Fruit fly (Drosophila melanogaster) whole organism, wandering third instar larva: Measurements from ENCODE around the gene CG4914.

Source experiments
- Dif ChIP-seq: fragments of 200-275, 200-300 bp; sonication (Bioruptor generic); optimal IDR thresholded peaks from 2 replicates; lab custom pipeline; 2018; ENCODE audit warnings: missing biosample characterization, missing genetic modification characterization; ENCODE audit not compliant: partially characterized antibody
- GATAd ChIP-seq: sonication (Bioruptor generic); optimal IDR thresholded peaks from 2 replicates; lab custom pipeline; 2016; ENCODE audit warnings: missing biosample characterization, missing genetic modification characterization
- Jra ChIP-seq: sonication (Bioruptor generic); optimal IDR thresholded peaks from 2 replicates; lab custom pipeline; 2016; ENCODE audit warnings: missing biosample characterization, missing genetic modification characterization
- Myc ChIP-seq: fragments of >200 bp; optimal IDR thresholded peaks from 2 replicates; lab custom pipeline; 2017
- OdsH ChIP-seq: fragments of 200-800 bp; sonication (Bioruptor generic); optimal IDR thresholded peaks from 2 replicates; lab custom pipeline; 2016; ENCODE audit warnings: missing biosample characterization, mild to moderate bottlenecking, missing genetic modification characterization
- dmrt93B ChIP-seq: fragments of 200-800 bp; sonication (Bioruptor generic); optimal IDR thresholded peaks from 2 replicates; lab custom pipeline; 2018; ENCODE audit warnings: missing biosample characterization, mild to moderate bottlenecking, missing genetic modification characterization
- dsf ChIP-seq: sonication (Bioruptor generic); optimal IDR thresholded peaks from 2 replicates; lab custom pipeline; 2016; ENCODE audit warnings: missing biosample characterization, missing genetic modification characterization, borderline replicate concordance
- fru ChIP-seq: fragments of 200-800 bp; sonication (Bioruptor generic); optimal IDR thresholded peaks from 3 replicates; lab custom pipeline; 2016; ENCODE audit warnings: missing biosample characterization, mild to moderate bottlenecking, missing genetic modification characterization
- pan ChIP-seq: fragments of >200 bp; optimal IDR thresholded peaks from 2 replicates; lab custom pipeline; 2017
- psq ChIP-seq: fragments of 200-800 bp; sonication (Bioruptor generic); optimal IDR thresholded peaks from 3 replicates; lab custom pipeline; 2017; ENCODE audit warnings: missing biosample characterization, mild to moderate bottlenecking, missing genetic modification characterization, moderate library complexity

- TF ChIP-seq Jra (GFP tag; lab: Kevin White, UChicago) = no peak
- no peak for TF ChIP-seq pan (lab: Kevin White, UChicago)
- no peak for TF ChIP-seq Myc (lab: Kevin White, UChicago)
- no peak for TF ChIP-seq OdsH (GFP tag; lab: Kevin White, UChicago)
- no peak for TF ChIP-seq psq
- no peak for TF ChIP-seq fru (GFP tag; lab: Kevin White, UChicago)
- no peak for TF ChIP-seq dmrt93B (GFP tag; lab: Kevin White, UChicago)
- no peak for TF ChIP-seq Dif (GFP tag; lab: Kevin White, UChicago)
- TF ChIP-seq GATAd (GFP tag; lab: Kevin White, UChicago) = no peak
- TF ChIP-seq dsf (GFP tag; lab: Kevin White, UChicago) = no peak
Measured at dm6 chr3L:14654737-14655136, 23.2 kb downstream of the CG4914 start.
